Worm (Caenorhabditis elegans): Measurements from ENCODE around the gene Y53C12A.3.
"Not testable (repeated sequence)": the region's sequence is repeated elsewhere in the genome, so short reads cannot be mapped to it uniquely, and the experiment has no call there.

Gene Y53C12A.3

DNA sequence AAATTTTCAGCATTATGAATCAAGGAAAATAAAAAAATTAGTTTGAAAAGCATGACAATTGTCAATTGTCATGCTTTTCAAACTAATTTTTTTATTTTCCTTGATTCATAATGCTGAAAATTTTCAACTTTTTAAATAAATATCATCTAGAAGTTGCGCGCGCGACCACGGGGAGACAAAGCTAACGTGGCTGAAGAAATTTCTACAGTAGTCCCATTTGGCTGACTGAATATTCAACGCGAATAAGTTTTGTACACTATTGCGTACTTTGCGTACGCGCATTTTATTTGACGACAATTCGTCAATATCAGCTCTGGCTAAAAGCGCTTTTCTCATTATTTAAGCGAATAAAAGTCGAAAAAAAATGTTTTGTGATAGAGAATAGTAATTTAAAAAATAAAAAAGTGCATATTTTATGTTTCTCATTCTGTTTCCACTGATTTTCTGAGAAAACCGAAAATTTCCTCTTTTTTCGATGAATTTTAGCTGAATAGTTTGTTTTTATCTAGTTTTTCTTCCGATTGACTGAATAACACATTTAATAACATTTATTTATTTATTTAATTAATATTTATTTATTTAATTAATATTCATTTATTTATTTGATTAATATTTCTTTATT, 12.7 kb upstream of the Y53C12A.3 start, which contains the start of gene Y53C12A.11:
Gene Y53C12A.11, minus strand, starts transcription at position 68 of the 622 bp plus-strand sequence.
- TF ChIP-seq pat-9 (tag; optimal IDR thresholded peaks at IDR 0.05); pag-3 (tag; optimal IDR thresholded peaks at IDR 0.05; ENCODE audit: borderline replicate concordance); C08G9.2 (tag; optimal IDR thresholded peaks at IDR 0.05): not testable (repeated sequence)

DNA sequence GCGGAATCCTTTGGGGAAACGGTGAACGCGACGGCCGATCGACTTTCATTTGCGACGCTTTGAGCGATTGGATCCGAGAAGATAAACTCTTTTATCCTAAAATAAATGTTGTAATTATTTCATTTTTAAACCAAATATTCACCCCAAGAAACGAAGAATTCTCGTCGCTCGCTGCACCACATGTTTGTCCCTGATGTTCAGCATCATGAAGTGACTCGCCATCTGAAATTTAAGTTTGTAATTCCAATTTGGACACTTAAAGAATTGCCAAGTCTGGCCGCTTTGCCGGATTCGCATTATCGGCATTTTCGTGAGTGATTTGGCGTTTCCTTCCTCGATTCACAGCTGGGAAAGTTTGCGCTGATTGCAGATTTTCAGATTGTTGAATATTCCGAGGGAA, 11.9 kb upstream of the Y53C12A.3 start, which contains the start of gene Y53C12A.6:
Gene Y53C12A.6, minus strand, starts transcription at position 101 of the 400 bp plus-strand sequence.
- TF ChIP-seq nhr-232 (tag; optimal IDR thresholded peaks at IDR 0.05): no peak
- TF ChIP-seq tbx-7 (tag; optimal IDR thresholded peaks at IDR 0.05): no peak
- TF ChIP-seq che-1 (tag; optimal IDR thresholded peaks at IDR 0.05): no peak

DNA sequence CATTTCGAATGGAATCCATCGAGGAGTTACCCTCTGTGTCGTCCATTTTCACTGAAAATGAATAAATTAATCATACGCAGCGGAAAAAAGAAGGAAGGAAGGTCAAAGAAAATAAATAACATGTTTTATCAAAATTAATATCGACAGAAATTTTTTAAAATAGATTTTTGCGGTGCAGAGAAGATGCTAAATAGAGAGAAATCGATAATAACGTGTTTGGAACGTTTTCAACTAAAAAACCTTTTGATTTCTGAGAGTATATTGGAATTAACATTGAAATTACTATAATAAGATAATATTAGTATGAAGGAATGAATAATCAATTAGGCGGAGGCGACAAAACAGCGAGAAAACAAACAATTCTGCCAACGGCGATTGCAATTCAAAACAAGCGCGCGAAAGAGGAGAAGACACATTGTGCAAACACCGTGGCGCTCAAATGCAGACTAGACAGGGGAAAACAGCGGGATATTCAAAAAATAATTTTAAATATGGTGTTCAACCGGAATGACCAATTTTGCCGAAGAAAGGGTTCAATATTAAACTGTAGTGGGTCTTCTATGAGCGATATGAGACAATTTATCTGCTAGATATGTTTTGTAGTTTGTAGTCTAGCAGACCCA, 10.5 kb upstream of the Y53C12A.3 start, which contains the start of gene wee-1.3:
Gene wee-1.3, minus strand, starts transcription at position 51 of the 623 bp plus-strand sequence.
- no peak for TF ChIP-seq K09A11.1 (tag; optimal IDR thresholded peaks at IDR 0.05; ENCODE audit: insufficient read depth)
- TF ChIP-seq ahr-1 (tag; optimal IDR thresholded peaks at IDR 0.05): no peak
- no peak for TF ChIP-seq odd-2 (tag; optimal IDR thresholded peaks at IDR 0.05)
- TF ChIP-seq tbx-7 (tag; optimal IDR thresholded peaks at IDR 0.05): no peak
- TF ChIP-seq gmeb-2 (tag; optimal IDR thresholded peaks at IDR 0.05): no peak
- TF ChIP-seq ceh-31 (tag; optimal IDR thresholded peaks at IDR 0.05): peak; percentile 54
- TF ChIP-seq ceh-6 (GFP tag; optimal IDR thresholded peaks at IDR 0.05): no peak
- TF ChIP-seq lin-11 (tag; optimal IDR thresholded peaks at IDR 0.05): no peak
- no peak for TF ChIP-seq unc-3 (GFP tag; conservative IDR thresholded peaks at IDR 0.05)
- TF ChIP-seq unc-3 (tag; optimal IDR thresholded peaks at IDR 0.05): no peak
- TF ChIP-seq hlh-8 (tag; optimal IDR thresholded peaks at IDR 0.05): no peak
- no peak for TF ChIP-seq sdc-2 (tag; optimal IDR thresholded peaks at IDR 0.05)
- no peak for TF ChIP-seq ceh-18 (tag; optimal IDR thresholded peaks at IDR 0.05)
- no peak for TF ChIP-seq ceh-9 (tag; optimal IDR thresholded peaks at IDR 0.05)
- no peak for TF ChIP-seq npax-4 (tag; optimal IDR thresholded peaks at IDR 0.05)
- TF ChIP-seq nhr-11 (tag; optimal IDR thresholded peaks at IDR 0.05): peak; percentile 35
- TF ChIP-seq ztf-16 (tag; optimal IDR thresholded peaks at IDR 0.05): peak; percentile 28
- TF ChIP-seq ceh-30 (tag; optimal IDR thresholded peaks at IDR 0.05): peak; percentile 18
- TF ChIP-seq unc-86 (tag; optimal IDR thresholded peaks at IDR 0.05): no peak
- TF ChIP-seq ceh-14 (tag; optimal IDR thresholded peaks at IDR 0.05): peak; percentile 24
- TF ChIP-seq C08G9.2 (tag; optimal IDR thresholded peaks at IDR 0.05): peak; percentile 20
- TF ChIP-seq T23F11.4 (GFP tag; optimal IDR thresholded peaks at IDR 0.05): no peak
- TF ChIP-seq dmd-4 (tag; optimal IDR thresholded peaks at IDR 0.05; ENCODE audit: borderline replicate concordance): no peak
- no peak for TF ChIP-seq ceh-48 (tag; optimal IDR thresholded peaks at IDR 0.05)
- TF ChIP-seq hlh-30 (tag; optimal IDR thresholded peaks at IDR 0.05; ENCODE audit: insufficient read depth): no peak
- no peak for TF ChIP-seq che-1 (tag; optimal IDR thresholded peaks at IDR 0.05)
- TF ChIP-seq sox-4 (tag; optimal IDR thresholded peaks at IDR 0.05): no peak
- TF ChIP-seq ets-4 (tag; optimal IDR thresholded peaks at IDR 0.05): no peak
- TF ChIP-seq ttx-3 (tag; optimal IDR thresholded peaks at IDR 0.05): no peak
- peak; percentile 53 for TF ChIP-seq unc-42 (tag; optimal IDR thresholded peaks at IDR 0.05)
- no peak for TF ChIP-seq F13H6.1 (tag; optimal IDR thresholded peaks at IDR 0.05)
- no peak for TF ChIP-seq pros-1 (tag; optimal IDR thresholded peaks at IDR 0.05)
- peak; percentile 5 for TF ChIP-seq pax-1 (tag; optimal IDR thresholded peaks at IDR 0.05)
- TF ChIP-seq fkh-10 (GFP tag; optimal IDR thresholded peaks at IDR 0.05): no peak
- TF ChIP-seq tbx-2 (tag; optimal IDR thresholded peaks at IDR 0.05): peak; percentile 18
- no peak for TF ChIP-seq pqm-1 (tag; optimal IDR thresholded peaks at IDR 0.05)
- TF ChIP-seq C38D4.7 (GFP tag; optimal IDR thresholded peaks at IDR 0.05): no peak
- no peak for TF ChIP-seq ama-1 (optimal IDR thresholded peaks at IDR 0.05)
- TF ChIP-seq ceh-45 (GFP tag; IDR thresholded peaks at IDR 0.05): no peak
- TF ChIP-seq eyg-1 (tag; optimal IDR thresholded peaks at IDR 0.05): no peak
- TF ChIP-seq nfya-1 (tag; optimal IDR thresholded peaks at IDR 0.05): peak; percentile 59
- TF ChIP-seq ceh-34 (tag; optimal IDR thresholded peaks at IDR 0.05): peak; percentile 64
- TF ChIP-seq ceh-19 (GFP tag; optimal IDR thresholded peaks at IDR 0.05): no peak
- no peak for TF ChIP-seq K02D7.2 (tag; optimal IDR thresholded peaks at IDR 0.05)

Data from whole organism, late embryonic.